Fruit fly (Drosophila melanogaster) whole organism, embryonic: Measurements from ENCODE around the gene CG15446.

Experiments used
- Ada2b ChIP-seq: fragments of 200-800 bp; sonication (Bioruptor generic); IDR thresholded peaks from 2 replicates; pipeline ENCODE4 v1.3.6; 2022; ENCODE audit warnings: missing biosample characterization, missing genetic modification characterization
- Antp ChIP-seq: fragments of 200-800 bp; sonication (Bioruptor generic); optimal IDR thresholded peaks from 3 replicates; lab custom pipeline; 2016; ENCODE audit warnings: missing biosample characterization, missing genetic modification characterization
- CG10147 ChIP-seq: fragments of 200-800 bp; sonication (Bioruptor generic); optimal IDR thresholded peaks from 2 replicates; lab custom pipeline; 2019; ENCODE audit warnings: missing biosample characterization, mild to moderate bottlenecking, missing genetic modification characterization, moderate library complexity
- CG14050 ChIP-seq: fragments of 200-800 bp; sonication (Bioruptor generic); IDR thresholded peaks from 3 replicates; pipeline ENCODE4 v1.3.6; 2022; ENCODE audit warnings: missing biosample characterization, missing genetic modification characterization
- CG14667 ChIP-seq: fragments of 200-800 bp; sonication (Bioruptor generic); IDR thresholded peaks from 2 replicates; pipeline ENCODE4 v1.3.6; 2022; ENCODE audit warnings: missing biosample characterization, missing genetic modification characterization
- CG15479 ChIP-seq: fragments of 200-800 bp; sonication (Bioruptor generic); optimal IDR thresholded peaks from 3 replicates; lab custom pipeline; 2019; ENCODE audit warnings: missing biosample characterization, mild to moderate bottlenecking, missing genetic modification characterization, moderate library complexity
- CG17361 ChIP-seq: fragments of 200-800 bp; sonication (Bioruptor generic); IDR thresholded peaks from 3 replicates; pipeline ENCODE4 v1.3.6; 2022; ENCODE audit warnings: missing biosample characterization, missing genetic modification characterization
- CG17612 ChIP-seq: fragments of 200-800 bp; sonication (Bioruptor generic); IDR thresholded peaks from 2 replicates; pipeline ENCODE4 v1.3.6; 2022; ENCODE audit warnings: missing biosample characterization, missing genetic modification characterization
- CG18599 ChIP-seq: fragments of 200-800 bp; sonication (Bioruptor generic); optimal IDR thresholded peaks from 3 replicates; lab custom pipeline; 2017; ENCODE audit warnings: missing biosample characterization, missing genetic modification characterization, mild to moderate bottlenecking, moderate library complexity, missing genetic modification reagents
- CG18764 ChIP-seq: fragments of 200-800 bp; sonication (Bioruptor generic); optimal IDR thresholded peaks from 3 replicates; lab custom pipeline; 2016; ENCODE audit warnings: missing biosample characterization, missing genetic modification characterization
- CG2199 ChIP-seq: fragments of 200-800 bp; sonication (Bioruptor generic); IDR thresholded peaks from 3 replicates; pipeline ENCODE4 v1.3.6; 2022; ENCODE audit warnings: missing biosample characterization, missing genetic modification characterization
- CG2712 ChIP-seq: fragments of 200-800 bp; optimal IDR thresholded peaks from 3 replicates; lab custom pipeline; 2019; ENCODE audit warnings: missing biosample characterization, mild to moderate bottlenecking, missing genetic modification characterization, moderate library complexity
- CG2875 ChIP-seq: fragments of 200-800 bp; sonication (Bioruptor generic); optimal IDR thresholded peaks from 2 replicates; lab custom pipeline; 2017; ENCODE audit warnings: missing biosample characterization, mild to moderate bottlenecking, missing genetic modification characterization, missing genetic modification reagents
- CG30403 ChIP-seq: fragments of 200-800 bp; sonication (Bioruptor generic); optimal IDR thresholded peaks from 3 replicates; lab custom pipeline; 2016; ENCODE audit warnings: missing biosample characterization, missing genetic modification characterization
- CG3163 ChIP-seq: fragments of 200-800 bp; sonication (Bioruptor generic); optimal IDR thresholded peaks from 3 replicates; lab custom pipeline; 2016; ENCODE audit warnings: missing biosample characterization, missing genetic modification characterization
- CG3847 ChIP-seq: fragments of 200-800 bp; sonication (Bioruptor generic); IDR thresholded peaks from 2 replicates; pipeline ENCODE4 v1.3.6; 2022; ENCODE audit warnings: missing biosample characterization, missing genetic modification characterization
- CkIIα-i1 ChIP-seq: fragments of 200-800 bp; sonication (Bioruptor generic); IDR thresholded peaks from 2 replicates; pipeline ENCODE4 v1.3.6; 2022; ENCODE audit warnings: missing biosample characterization, missing genetic modification characterization
- Dref ChIP-seq: fragments of 200-800 bp; sonication (Bioruptor generic); IDR thresholded peaks from 2 replicates; pipeline ENCODE4 v1.3.6; 2022; ENCODE audit warnings: missing biosample characterization, missing genetic modification characterization
- HHEX ChIP-seq: fragments of 200-800 bp; sonication (Bioruptor generic); optimal IDR thresholded peaks from 3 replicates; lab custom pipeline; 2017; ENCODE audit warnings: missing biosample characterization, mild to moderate bottlenecking, missing genetic modification characterization, missing genetic modification reagents
- HLH3B ChIP-seq: fragments of 200-800 bp; sonication (Bioruptor generic); IDR thresholded peaks from 2 replicates; pipeline ENCODE4 v1.3.6; 2022; ENCODE audit warnings: missing biosample characterization, missing genetic modification characterization
- Hmx ChIP-seq: fragments of 200-800 bp; sonication (Bioruptor generic); optimal IDR thresholded peaks from 2 replicates; lab custom pipeline; 2016; ENCODE audit warnings: missing biosample characterization, missing genetic modification characterization
- MESR4 ChIP-seq: fragments of 200-800 bp; sonication (Bioruptor generic); optimal IDR thresholded peaks from 2 replicates; lab custom pipeline; 2018; ENCODE audit warnings: missing biosample characterization, mild to moderate bottlenecking, missing genetic modification characterization, moderate library complexity
- Med ChIP-seq: fragments of 200-800 bp; sonication (Bioruptor generic); peaks from one replicate; lab custom pipeline; 2016; ENCODE audit warnings: missing biosample characterization, missing genetic modification characterization, mild to moderate bottlenecking, inconsistent platforms, moderate library complexity
- NC2β ChIP-seq: fragments of 200-800 bp; sonication (Bioruptor generic); optimal IDR thresholded peaks from 2 replicates; lab custom pipeline; 2016; ENCODE audit warnings: missing biosample characterization, missing genetic modification characterization
- NFAT ChIP-seq: fragments of 200-800 bp; sonication (Bioruptor generic); IDR thresholded peaks from 2 replicates; pipeline ENCODE4 v1.3.6; 2022; ENCODE audit warnings: missing biosample characterization, missing genetic modification characterization
- Rfx ChIP-seq: fragments of 200-800 bp; sonication (Bioruptor generic); IDR thresholded peaks from 2 replicates; pipeline ENCODE4 v1.3.6; 2022; ENCODE audit warnings: missing biosample characterization, missing genetic modification characterization
- Sox100B ChIP-seq: fragments of 200-800 bp; sonication (Bioruptor generic); optimal IDR thresholded peaks from 3 replicates; lab custom pipeline; 2018; ENCODE audit warnings: missing biosample characterization, mild to moderate bottlenecking, missing genetic modification characterization
- Sry-β ChIP-seq: fragments of 200-800 bp; sonication (Bioruptor generic); optimal IDR thresholded peaks from 2 replicates; lab custom pipeline; 2018; ENCODE audit warnings: missing biosample characterization, mild to moderate bottlenecking, missing genetic modification characterization, moderate library complexity
- Trl ChIP-seq, 3 experiments: fragments of >200 bp in 2 of 3; fragments of 200-800 bp in 1 of 3; sonication (Bioruptor generic) in 1 of 3; optimal IDR thresholded peaks; 2 replicates in 1 of 3; 3 replicates in 2 of 3; lab custom pipeline; 2016 to 2017; ENCODE audit warnings: missing biosample characterization in 1 of 3, missing genetic modification characterization in 1 of 3
- ab ChIP-seq: fragments of 200-800 bp; sonication (Bioruptor generic); optimal IDR thresholded peaks from 2 replicates; lab custom pipeline; 2016; ENCODE audit warnings: missing biosample characterization, missing genetic modification characterization
- chinmo ChIP-seq: fragments of 200-800 bp; sonication (Bioruptor generic); IDR thresholded peaks from 4 replicates; pipeline ENCODE4 v1.3.6; 2022; ENCODE audit warnings: missing biosample characterization, missing genetic modification characterization; ENCODE audit not compliant: partially characterized antibody
- disco-r ChIP-seq: fragments of 200-800 bp; sonication (Bioruptor generic); optimal IDR thresholded peaks from 2 replicates; lab custom pipeline; 2016; ENCODE audit warnings: missing biosample characterization, missing genetic modification characterization
- dmrt99B ChIP-seq: fragments of 200-800 bp; sonication (Bioruptor generic); optimal IDR thresholded peaks from 2 replicates; lab custom pipeline; 2018; ENCODE audit warnings: missing biosample characterization, mild to moderate bottlenecking, missing genetic modification characterization, moderate library complexity
- dysf ChIP-seq: fragments of 200-800 bp; sonication (Bioruptor generic); IDR thresholded peaks from 3 replicates; pipeline ENCODE4 v1.3.6; 2022; ENCODE audit warnings: missing biosample characterization, missing genetic modification characterization
- fd96Cb ChIP-seq: fragments of 200-800 bp; sonication (Bioruptor generic); optimal IDR thresholded peaks from 2 replicates; lab custom pipeline; 2018; ENCODE audit warnings: missing biosample characterization, mild to moderate bottlenecking, missing genetic modification characterization, moderate library complexity
- gcm ChIP-seq: fragments of 200-800 bp; sonication (Bioruptor generic); optimal IDR thresholded peaks from 2 replicates; lab custom pipeline; 2019; ENCODE audit warnings: missing biosample characterization, mild to moderate bottlenecking, missing genetic modification characterization, moderate library complexity
- grn ChIP-seq: fragments of 200-800 bp; sonication (Bioruptor generic); optimal IDR thresholded peaks from 3 replicates; lab custom pipeline; 2017; ENCODE audit warnings: missing biosample characterization, missing genetic modification characterization
- ham ChIP-seq: fragments of 200-800 bp; sonication (Bioruptor generic); IDR thresholded peaks from 2 replicates; pipeline ENCODE4 v1.3.6; 2022; ENCODE audit warnings: missing biosample characterization, missing genetic modification characterization
- nom ChIP-seq: fragments of 200-800 bp; sonication (Bioruptor generic); optimal IDR thresholded peaks from 2 replicates; lab custom pipeline; 2017; ENCODE audit warnings: missing biosample characterization, missing genetic modification characterization, mild to moderate bottlenecking, moderate library complexity, missing genetic modification reagents
- pfk ChIP-seq: fragments of 200-800 bp; sonication (Bioruptor generic); optimal IDR thresholded peaks from 2 replicates; lab custom pipeline; 2018; ENCODE audit warnings: missing biosample characterization, mild to moderate bottlenecking, missing genetic modification characterization, moderate library complexity
- phol ChIP-seq: fragments of 200-800 bp; sonication (Bioruptor generic); optimal IDR thresholded peaks from 3 replicates; lab custom pipeline; 2018; ENCODE audit warnings: missing biosample characterization, mild to moderate bottlenecking, missing genetic modification characterization, moderate library complexity
- prd ChIP-seq, 3 experiments: fragments of >200 bp in 2 of 3; fragments of 200-800 bp in 1 of 3; sonication (Bioruptor generic) in 1 of 3; optimal IDR thresholded peaks in 2 of 3; IDR thresholded peaks in 1 of 3; 2 replicates in 2 of 3; 3 replicates in 1 of 3; pipeline versions ENCODE4 v1.3.6 to Lab custom; 2017 to 2022; ENCODE audit warnings: missing biosample characterization in 1 of 3, missing genetic modification characterization in 1 of 3
- sens ChIP-seq: fragments of 200-800 bp; sonication (Bioruptor generic); peaks from one replicate; lab custom pipeline; 2016; ENCODE audit warnings: missing biosample characterization, missing genetic modification characterization
- slou ChIP-seq: fragments of 200-800 bp; sonication (Bioruptor generic); optimal IDR thresholded peaks from 3 replicates; lab custom pipeline; 2016; ENCODE audit warnings: missing biosample characterization, missing genetic modification characterization
- stc ChIP-seq: fragments of 200-800 bp; sonication (Bioruptor generic); IDR thresholded peaks from 2 replicates; pipeline ENCODE4 v1.3.6; 2022; ENCODE audit warnings: missing biosample characterization, missing genetic modification characterization
- tio ChIP-seq: fragments of 200-800 bp; sonication (Bioruptor generic); optimal IDR thresholded peaks from 2 replicates; lab custom pipeline; 2017; ENCODE audit warnings: missing biosample characterization, missing genetic modification characterization, inconsistent platforms
- toy ChIP-seq: fragments of 200-800 bp; sonication (Bioruptor generic); IDR thresholded peaks from 2 replicates; pipeline ENCODE4 v1.3.6; 2022; ENCODE audit warnings: missing biosample characterization, missing genetic modification characterization
- wdn ChIP-seq: fragments of 200-800 bp; sonication (Bioruptor generic); IDR thresholded peaks from 2 replicates; pipeline ENCODE4 v1.3.6; 2022; ENCODE audit warnings: missing biosample characterization, missing genetic modification characterization

Gene CG15446

DNA sequence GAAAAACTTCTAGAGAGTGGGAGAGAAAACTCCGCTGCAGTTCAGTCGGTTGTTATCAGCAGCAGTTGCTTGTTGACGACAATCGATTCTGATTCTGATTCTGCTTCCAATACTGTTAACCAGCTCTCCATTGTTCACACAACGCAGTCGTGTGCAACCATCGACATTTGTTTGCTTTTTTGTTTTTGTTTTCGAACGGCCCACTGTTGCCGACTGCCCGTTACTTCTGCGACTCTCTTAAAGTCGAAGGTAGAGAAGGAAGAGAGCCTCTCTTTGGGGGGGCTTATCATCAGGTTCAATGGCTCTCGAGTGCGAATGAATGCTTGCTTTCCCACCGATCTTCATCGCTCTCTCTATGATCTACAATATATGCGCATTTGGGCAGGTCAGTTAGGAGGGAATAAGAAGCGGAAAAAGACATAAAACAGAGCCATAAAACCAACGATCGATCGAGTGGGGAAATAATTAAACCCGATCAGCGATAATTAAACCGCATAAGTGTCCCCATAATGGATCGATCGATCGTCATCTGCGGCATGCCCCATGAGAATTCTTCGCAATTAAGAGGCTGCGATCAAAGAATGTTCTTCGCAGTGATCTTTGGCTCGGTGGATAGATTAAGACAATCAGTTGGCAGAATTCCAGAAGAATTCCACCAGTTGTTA lies 30.2 kb downstream of the CG15446 start:
- TF ChIP-seq CG15479 (peak; percentile 44), CG3163 (peak; percentile 89), CG2875 (GFP tag; lab: Kevin White, UChicago) (no peak), CG17612 (GFP tag; lab: Robert Waterston, UW) (no peak), slou (GFP tag; lab: Kevin White, UChicago) (no peak), CkIIα-i1 (GFP tag; lab: Robert Waterston, UW) (no peak), toy (GFP tag; lab: Robert Waterston, UW) (no peak), stc (no peak), CG18764 (no peak), grn (GFP tag; lab: Kevin White, UChicago) (peak; percentile 34), nom (GFP tag; lab: Kevin White, UChicago) (peak; percentile 74), CG2199 (GFP tag; lab: Robert Waterston, UW) (0 out of 3 replicates have a peak, but pooled peaks have one; percentile 23), chinmo (GFP tag; lab: Robert Waterston, UW) (0 out of 4 replicates have a peak, but pooled peaks have one; percentile 43), Trl (optimal IDR thresholded peaks at IDR 0.05; lab: Kevin White, UChicago) (peak; percentile 41 to 66), Trl (GFP tag; optimal IDR thresholded peaks at IDR 0.05; lab: Kevin White, UChicago) (no peak), CG18599 (GFP tag; lab: Kevin White, UChicago) (no peak), wdn (GFP tag; lab: Robert Waterston, UW) (no peak)

DNA sequence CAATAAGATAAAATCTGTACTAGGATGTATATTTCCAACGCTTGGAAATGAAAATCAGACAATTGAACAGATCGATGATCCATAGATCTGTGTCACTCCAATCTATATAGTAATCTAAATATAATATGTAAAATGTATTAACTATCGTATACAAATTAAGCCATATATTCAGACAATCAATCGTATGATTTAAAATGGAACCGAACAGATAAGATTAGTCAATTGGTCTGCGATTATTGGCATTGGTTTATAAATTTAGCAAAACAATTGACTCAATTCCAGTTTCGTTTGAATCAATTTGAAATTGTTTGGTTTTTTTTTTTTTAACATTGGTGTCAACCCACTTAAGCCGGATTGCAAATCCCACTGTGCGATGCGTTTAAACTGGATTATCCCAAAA lies 34.1 kb downstream of the CG15446 start:
- TF ChIP-seq CG3847 (GFP tag; lab: Robert Waterston, UW) (no peak), pfk (GFP tag; lab: Kevin White, UChicago) (no peak), sens (GFP tag; lab: Kevin White, UChicago) (peak; percentile 13), CG14050 (GFP tag; lab: Robert Waterston, UW) (no peak), slou (GFP tag; lab: Kevin White, UChicago) (no peak), ab (no peak), fd96Cb (tag; lab: Kevin White, UChicago) (peak; percentile 5), HHEX (GFP tag; lab: Kevin White, UChicago) (no peak), ham (no peak), phol (peak; percentile 7), Ada2b (GFP tag; lab: Robert Waterston, UW) (no peak), dmrt99B (tag; lab: Kevin White, UChicago) (no peak), Sox100B (GFP tag; lab: Kevin White, UChicago) (peak; percentile 19), NC2β (GFP tag; lab: Kevin White, UChicago) (no peak), CG14667 (GFP tag; lab: Robert Waterston, UW) (no peak), HLH3B (GFP tag; lab: Robert Waterston, UW) (0 out of 2 replicates have a peak, but pooled peaks have one; percentile 17), CG10147 (no peak), Antp (GFP tag; lab: Kevin White, UChicago) (no peak), Dref (GFP tag; lab: Robert Waterston, UW) (no peak), Hmx (GFP tag; lab: Kevin White, UChicago) (no peak), CG17361 (GFP tag; lab: Robert Waterston, UW) (0 out of 3 replicates have a peak, but pooled peaks have one; percentile 12), prd (optimal IDR thresholded peaks at IDR 0.05; lab: Kevin White, UChicago) (no peak), prd (GFP tag; IDR thresholded peaks at IDR 0.05; lab: Robert Waterston, UW) (0 out of 3 replicates have a peak, but pooled peaks have one; percentile 27), Rfx (GFP tag; lab: Robert Waterston, UW) (peak; percentile 19; the same call in 1 of the 2 replicates), gcm (GFP tag; lab: Kevin White, UChicago) (no peak), tio (GFP tag; lab: Kevin White, UChicago) (no peak), disco-r (GFP tag; lab: Kevin White, UChicago) (no peak), dysf (GFP tag; lab: Robert Waterston, UW) (0 out of 3 replicates have a peak, but pooled peaks have one; percentile 27), CG2712 (tag; lab: Kevin White, UChicago) (no peak), Med (GFP tag; lab: Kevin White, UChicago) (no peak), Sry-β (GFP tag; lab: Kevin White, UChicago) (no peak), MESR4 (no peak), NFAT (GFP tag; lab: Robert Waterston, UW) (no peak), CG30403 (GFP tag; lab: Kevin White, UChicago) (peak; percentile 17)
